Worm (Caenorhabditis elegans): ENCODE results near the gene F20D6.10.

ce11 chrV:8238290-8238689, 42.6 kb upstream of the F20D6.10 start, which contains the start of gene rol-3:
- no peak for TF ChIP-seq nhr-77 (tag; optimal IDR thresholded peaks at IDR 0.05)
- TF ChIP-seq sdz-12 (GFP tag; optimal IDR thresholded peaks at IDR 0.05), result no peak
- no peak for TF ChIP-seq skn-1 (tag; optimal IDR thresholded peaks at IDR 0.05)
- TF ChIP-seq zag-1 (tag; optimal IDR thresholded peaks at IDR 0.05), result no peak
- TF ChIP-seq set-16 (GFP tag; IDR thresholded peaks at IDR 0.05), result no peak
- no peak for TF ChIP-seq F49E8.2 (tag; optimal IDR thresholded peaks at IDR 0.05; ENCODE audit: borderline replicate concordance)
- no peak for TF ChIP-seq ceh-44 (GFP tag; IDR thresholded peaks at IDR 0.05)
- TF ChIP-seq fkh-10 (GFP tag; optimal IDR thresholded peaks at IDR 0.05), result no peak
- no peak for TF ChIP-seq spr-1 (tag; optimal IDR thresholded peaks at IDR 0.05)
- no peak for TF ChIP-seq hlh-30 (tag; optimal IDR thresholded peaks at IDR 0.05; ENCODE audit: insufficient read depth)

Measured in whole organism, L4 larva.